Fruit fly (Drosophila melanogaster): Measurements from ENCODE around the gene CG42399.

DNA sequence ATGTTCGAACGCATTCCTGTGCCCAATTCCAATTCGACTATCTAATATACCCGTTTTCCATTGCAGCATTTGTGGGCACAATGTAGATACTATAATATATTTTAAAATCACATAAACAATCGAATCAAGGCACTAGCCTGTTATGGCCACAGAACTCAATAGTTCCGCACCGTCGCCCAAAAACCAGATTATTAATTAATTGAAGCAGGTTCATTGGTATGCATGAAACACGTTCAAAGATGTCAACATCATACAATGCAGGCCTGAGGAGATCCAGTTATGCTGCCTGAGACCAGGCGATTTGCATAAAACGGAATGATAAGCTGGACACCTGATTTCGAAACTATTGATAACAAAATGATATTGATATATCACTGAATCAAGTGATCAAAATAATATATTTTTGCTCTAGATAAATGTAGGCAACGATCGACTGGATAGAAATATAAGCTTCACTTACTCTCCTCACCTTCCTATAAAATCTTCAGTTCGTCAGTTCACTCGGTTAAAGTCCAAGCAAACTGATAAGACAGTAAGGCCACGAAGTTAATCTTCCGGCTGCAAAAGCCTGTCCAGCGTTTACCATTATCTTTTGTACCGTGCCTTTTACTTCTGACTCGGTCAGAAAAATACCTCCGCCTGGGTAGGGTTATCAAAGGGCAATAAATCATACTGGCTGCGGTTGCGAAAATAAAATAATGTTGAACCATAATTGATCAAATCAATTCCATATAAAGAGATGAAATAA is 17.5 kb downstream of the CG42399 start:
- TF ChIP-seq Hr4 (GFP tag; optimal IDR thresholded peaks at IDR 0.05): no peak
- TF ChIP-seq Hr39 (GFP tag; optimal IDR thresholded peaks at IDR 0.05): no peak
- TF ChIP-seq Sox15 (GFP tag; optimal IDR thresholded peaks at IDR 0.05): no peak
- no peak for TF ChIP-seq CG8119 (GFP tag; IDR thresholded peaks at IDR 0.05)
- TF ChIP-seq CG32006 (GFP tag; optimal IDR thresholded peaks at IDR 0.05): no peak
- TF ChIP-seq Gug (GFP tag; IDR thresholded peaks at IDR 0.05): no peak
- no peak for TF ChIP-seq pdm3 (GFP tag; optimal IDR thresholded peaks at IDR 0.05)
- peak; percentile 26 for TF ChIP-seq CG6808 (GFP tag; optimal IDR thresholded peaks at IDR 0.05)
- no peak for TF ChIP-seq CG16779 (tag; optimal IDR thresholded peaks at IDR 0.05)
- TF ChIP-seq CG15336 (GFP tag; IDR thresholded peaks at IDR 0.05): no peak
- TF ChIP-seq fkh (GFP tag; optimal IDR thresholded peaks at IDR 0.05): no peak
